Fruit fly (Drosophila melanogaster): ENCODE measurements around the gene Myo95E.
A peak's percentile ranks its signal among the peaks of the same experiment; 100 is the strongest.

The Myo95E gene

dm6 chr3R:24202723-24203122 lies 41.4 kb upstream of the Myo95E start:
- TF ChIP-seq CG14711 (tag; optimal IDR thresholded peaks at IDR 0.05): no peak

- peak; percentile 95 for TF ChIP-seq toe (GFP tag; optimal IDR thresholded peaks at IDR 0.05)
- TF ChIP-seq bab1 (GFP tag; optimal IDR thresholded peaks at IDR 0.05): peak; percentile 96
- TF ChIP-seq tj (GFP tag; optimal IDR thresholded peaks at IDR 0.05): peak; percentile 81
- peak; percentile 92 for TF ChIP-seq CG14711 (tag; optimal IDR thresholded peaks at IDR 0.05)
- TF ChIP-seq CG5204 (GFP tag; optimal IDR thresholded peaks at IDR 0.05): peak; percentile 92
- peak; percentile 77 for TF ChIP-seq Clk (GFP tag; optimal IDR thresholded peaks at IDR 0.05)
- no peak for TF ChIP-seq cnc (optimal IDR thresholded peaks at IDR 0.05)
- TF ChIP-seq Crg-1 (GFP tag; optimal IDR thresholded peaks at IDR 0.05): peak; percentile 85
- TF ChIP-seq CG12768 (GFP tag; optimal IDR thresholded peaks at IDR 0.05): peak; percentile 90
- TF ChIP-seq Hr96 (GFP tag; optimal IDR thresholded peaks at IDR 0.05): peak; percentile 86
- TF ChIP-seq pad (GFP tag; optimal IDR thresholded peaks at IDR 0.05): peak; percentile 76
- TF ChIP-seq CG11617 (GFP tag; optimal IDR thresholded peaks at IDR 0.05): peak; percentile 92
- TF ChIP-seq CG33017 (tag; optimal IDR thresholded peaks at IDR 0.05): peak; percentile 94
- TF ChIP-seq CG7101 (tag; optimal IDR thresholded peaks at IDR 0.05): peak; percentile 96
- TF ChIP-seq Mnt (GFP tag; optimal IDR thresholded peaks at IDR 0.05): peak; percentile 65
- peak; percentile 86 for TF ChIP-seq ovo (GFP tag; optimal IDR thresholded peaks at IDR 0.05)
- TF ChIP-seq cic (GFP tag; optimal IDR thresholded peaks at IDR 0.05): peak; percentile 63
- no peak for TF ChIP-seq kay (GFP tag; ENCODE audit: borderline replicate concordance)
- TF ChIP-seq CG7045 (GFP tag; optimal IDR thresholded peaks at IDR 0.05): peak; percentile 93
- peak; percentile 85 for TF ChIP-seq CG1620 (GFP tag; optimal IDR thresholded peaks at IDR 0.05)
These were observed 32.1 kb upstream of the Myo95E start, which contains the start of the genes SMC6 and CG6204 for dm6 chr3R:24193373-24193879. TSS of gene SMC6 (minus strand) at chr3R:24193423. TSS of gene CG6204 (plus strand) at chr3R:24193832.

dm6 chr3R:24188619-24189018 lies 27.3 kb upstream of the Myo95E start, which contains the start of gene CG5515:
TSS of gene CG5515 (minus strand) at chr3R:24188896.
- peak; percentile 65 for TF ChIP-seq CG14711 (tag; optimal IDR thresholded peaks at IDR 0.05)
- peak; percentile 96 for TF ChIP-seq bab1 (GFP tag; optimal IDR thresholded peaks at IDR 0.05)
- TF ChIP-seq CG5204 (GFP tag; optimal IDR thresholded peaks at IDR 0.05): peak; percentile 87
- peak; percentile 68 for TF ChIP-seq Crg-1 (GFP tag; optimal IDR thresholded peaks at IDR 0.05)
- peak; percentile 41 for TF ChIP-seq pad (GFP tag; optimal IDR thresholded peaks at IDR 0.05)
- no peak for TF ChIP-seq Clk (GFP tag; optimal IDR thresholded peaks at IDR 0.05)
- peak; percentile 45 for TF ChIP-seq ovo (GFP tag; optimal IDR thresholded peaks at IDR 0.05)
- TF ChIP-seq cnc (optimal IDR thresholded peaks at IDR 0.05): no peak
- TF ChIP-seq cic (GFP tag; optimal IDR thresholded peaks at IDR 0.05): peak; percentile 18
- TF ChIP-seq CG11617 (GFP tag; optimal IDR thresholded peaks at IDR 0.05): peak; percentile 89
- TF ChIP-seq Hr96 (GFP tag; optimal IDR thresholded peaks at IDR 0.05): peak; percentile 70
- peak; percentile 23 for TF ChIP-seq CG12768 (GFP tag; optimal IDR thresholded peaks at IDR 0.05)
- peak; percentile 70 for TF ChIP-seq Mnt (GFP tag; optimal IDR thresholded peaks at IDR 0.05)
- no peak for TF ChIP-seq kay (GFP tag; ENCODE audit: borderline replicate concordance)
- peak; percentile 76 for TF ChIP-seq tj (GFP tag; optimal IDR thresholded peaks at IDR 0.05)
- peak; percentile 65 for TF ChIP-seq CG7045 (GFP tag; optimal IDR thresholded peaks at IDR 0.05)
- TF ChIP-seq CG1620 (GFP tag; optimal IDR thresholded peaks at IDR 0.05): peak; percentile 85
- peak; percentile 57 for TF ChIP-seq CG33017 (tag; optimal IDR thresholded peaks at IDR 0.05)
- peak; percentile 65 for TF ChIP-seq CG7101 (tag; optimal IDR thresholded peaks at IDR 0.05)
- peak; percentile 85 for TF ChIP-seq toe (GFP tag; optimal IDR thresholded peaks at IDR 0.05)

- TF ChIP-seq ovo (GFP tag; optimal IDR thresholded peaks at IDR 0.05) (no peak), pad (GFP tag; optimal IDR thresholded peaks at IDR 0.05) (no peak), toe (GFP tag; optimal IDR thresholded peaks at IDR 0.05) (no peak), Clk (GFP tag; optimal IDR thresholded peaks at IDR 0.05) (no peak), Hr96 (GFP tag; optimal IDR thresholded peaks at IDR 0.05) (no peak), tj (GFP tag; optimal IDR thresholded peaks at IDR 0.05) (no peak), CG5204 (GFP tag; optimal IDR thresholded peaks at IDR 0.05) (no peak), cic (GFP tag; optimal IDR thresholded peaks at IDR 0.05) (no peak)
These were observed 24.9 kb upstream of the Myo95E start, which contains the start of gene mora for dm6 chr3R:24186188-24186587. TSS of gene mora (plus strand) at chr3R:24186359.

- TF ChIP-seq CG11617 (GFP tag; optimal IDR thresholded peaks at IDR 0.05) (no peak), bab1 (GFP tag; optimal IDR thresholded peaks at IDR 0.05) (no peak), CG7101 (tag; optimal IDR thresholded peaks at IDR 0.05) (no peak), Hr96 (GFP tag; optimal IDR thresholded peaks at IDR 0.05) (no peak), ovo (GFP tag; optimal IDR thresholded peaks at IDR 0.05) (no peak), Crg-1 (GFP tag; optimal IDR thresholded peaks at IDR 0.05) (no peak), tj (GFP tag; optimal IDR thresholded peaks at IDR 0.05) (no peak), Clk (GFP tag; optimal IDR thresholded peaks at IDR 0.05) (no peak)
These were observed 11.1 kb upstream of the Myo95E start, which contains the start of gene CG13606 for dm6 chr3R:24172379-24172778. TSS of gene CG13606 (plus strand) at chr3R:24172628.

- TF ChIP-seq CG5204 (GFP tag; optimal IDR thresholded peaks at IDR 0.05) (no peak), CG12768 (GFP tag; optimal IDR thresholded peaks at IDR 0.05) (no peak), ovo (GFP tag; optimal IDR thresholded peaks at IDR 0.05) (no peak), kay (GFP tag; ENCODE audit: borderline replicate concordance) (no peak), pad (GFP tag; optimal IDR thresholded peaks at IDR 0.05) (peak; percentile 2), bab1 (GFP tag; optimal IDR thresholded peaks at IDR 0.05) (peak; percentile 79), cic (GFP tag; optimal IDR thresholded peaks at IDR 0.05) (peak; percentile 16), CG33017 (tag; optimal IDR thresholded peaks at IDR 0.05) (no peak), CG1620 (GFP tag; optimal IDR thresholded peaks at IDR 0.05) (peak; percentile 43), CG14711 (tag; optimal IDR thresholded peaks at IDR 0.05) (peak; percentile 50), toe (GFP tag; optimal IDR thresholded peaks at IDR 0.05) (no peak), Mnt (GFP tag; optimal IDR thresholded peaks at IDR 0.05) (peak; percentile 40), CG7045 (GFP tag; optimal IDR thresholded peaks at IDR 0.05) (no peak), Crg-1 (GFP tag; optimal IDR thresholded peaks at IDR 0.05) (peak; percentile 33), tj (GFP tag; optimal IDR thresholded peaks at IDR 0.05) (peak; percentile 18), CG11617 (GFP tag; optimal IDR thresholded peaks at IDR 0.05) (peak; percentile 27), cnc (optimal IDR thresholded peaks at IDR 0.05) (peak in 1 of 2 experiments; percentile 34), Hr96 (GFP tag; optimal IDR thresholded peaks at IDR 0.05) (no peak), CG7101 (tag; optimal IDR thresholded peaks at IDR 0.05) (peak; percentile 28)
These were observed 8.1 kb upstream of the Myo95E start, which contains the start of gene CG5510 for dm6 chr3R:24169362-24169761. TSS of gene CG5510 (minus strand) at chr3R:24169562.

Data from whole organism, adult.